Worm (Caenorhabditis elegans): ENCODE data around the gene hyl-1.

Gene hyl-1

ce11 chrIV:8542272-8542671 is 3.3 kb downstream of the hyl-1 start:
- TF ChIP-seq W03F9.2 (tag; optimal IDR thresholded peaks at IDR 0.05) (no peak), him-1 (tag; optimal IDR thresholded peaks at IDR 0.05) (no peak), dao-5 (tag; optimal IDR thresholded peaks at IDR 0.05) (no peak)

- TF ChIP-seq him-1 (tag; optimal IDR thresholded peaks at IDR 0.05) = no peak
- no peak for TF ChIP-seq W03F9.2 (tag; optimal IDR thresholded peaks at IDR 0.05)
- TF ChIP-seq dao-5 (tag; optimal IDR thresholded peaks at IDR 0.05) = no peak
Measured at ce11 chrIV:8559132-8559531, 20.2 kb downstream of the hyl-1 start, which contains the start of gene npr-22. npr-22 (plus strand) TSS chrIV:8559432.

ce11 chrIV:8570253-8570652 is 31.3 kb downstream of the hyl-1 start, which contains the start of gene Y59H11AM.4:
Y59H11AM.4 (minus strand) TSS chrIV:8570353.
- TF ChIP-seq dao-5 (tag; optimal IDR thresholded peaks at IDR 0.05) (no peak), him-1 (tag; optimal IDR thresholded peaks at IDR 0.05) (no peak), W03F9.2 (tag; optimal IDR thresholded peaks at IDR 0.05) (no peak)

ce11 chrIV:8570719-8571118 is 31.8 kb downstream of the hyl-1 start:
- TF ChIP-seq W03F9.2 (tag; optimal IDR thresholded peaks at IDR 0.05) (no peak), him-1 (tag; optimal IDR thresholded peaks at IDR 0.05) (no peak), dao-5 (tag; optimal IDR thresholded peaks at IDR 0.05) (no peak)

- TF ChIP-seq W03F9.2 (tag; optimal IDR thresholded peaks at IDR 0.05) (no peak), him-1 (tag; optimal IDR thresholded peaks at IDR 0.05) (no peak), dao-5 (tag; optimal IDR thresholded peaks at IDR 0.05) (no peak)
Measured at ce11 chrIV:8571138-8571537, 32.2 kb downstream of the hyl-1 start, which contains the start of gene Y59H11AM.1. Y59H11AM.1 (plus strand) TSS chrIV:8571438.

- TF ChIP-seq dao-5 (tag; optimal IDR thresholded peaks at IDR 0.05) (no peak), W03F9.2 (tag; optimal IDR thresholded peaks at IDR 0.05) (no peak), him-1 (tag; optimal IDR thresholded peaks at IDR 0.05) (no peak)
Measured at ce11 chrIV:8585076-8586033, 46.4 kb downstream of the hyl-1 start, which contains the start of gene catp-7. catp-7 (plus strand) TSS chrIV:8585983.

ce11 chrIV:8587057-8587456 is 48.1 kb downstream of the hyl-1 start:
- no peak for TF ChIP-seq W03F9.2 (tag; optimal IDR thresholded peaks at IDR 0.05)
- TF ChIP-seq dao-5 (tag; optimal IDR thresholded peaks at IDR 0.05) = no peak
- no peak for TF ChIP-seq him-1 (tag; optimal IDR thresholded peaks at IDR 0.05)

- no peak for TF ChIP-seq dao-5 (tag; optimal IDR thresholded peaks at IDR 0.05)
- TF ChIP-seq him-1 (tag; optimal IDR thresholded peaks at IDR 0.05) = no peak
- no peak for TF ChIP-seq W03F9.2 (tag; optimal IDR thresholded peaks at IDR 0.05)
Measured at ce11 chrIV:8587605-8588004, 48.7 kb downstream of the hyl-1 start.
